Worm (Caenorhabditis elegans) whole organism, L2 larva: ENCODE results near the gene srbc-14.

Experiments used
- egl-27 ChIP-seq: sonication (generic microtip); optimal IDR thresholded peaks from 3 replicates; lab custom pipeline; 2017; ENCODE audit warnings: missing biosample characterization, missing genetic modification reagents, missing genetic modification characterization
- lsy-2 ChIP-seq, 2 experiments: fragments of 150-350 bp in 1 of 2; sonication (generic microtip) in 1 of 2; optimal IDR thresholded peaks; 2 replicates each; lab custom pipeline; 2014 to 2017; ENCODE audit warnings: missing biosample characterization in 2 of 2, missing genetic modification characterization in 2 of 2
- mbf-1 ChIP-seq: sonication (generic microtip); optimal IDR thresholded peaks from 2 replicates; lab custom pipeline; 2017; ENCODE audit warnings: missing biosample characterization, missing genetic modification characterization
- mdl-1 ChIP-seq, 2 experiments: fragments of 150-350 bp in 1 of 2; sonication (generic microtip) in 1 of 2; optimal IDR thresholded peaks; 2 replicates each; lab custom pipeline; 2017; ENCODE audit warnings: missing biosample characterization in 2 of 2, missing genetic modification characterization in 2 of 2
- nhr-21 ChIP-seq: fragments of 150-350 bp; optimal IDR thresholded peaks from 2 replicates; lab custom pipeline; 2014; ENCODE audit warnings: missing biosample characterization, missing genetic modification characterization
- nhr-77 ChIP-seq: fragments of 150-350 bp; optimal IDR thresholded peaks from 2 replicates; lab custom pipeline; 2014; ENCODE audit warnings: missing biosample characterization, missing genetic modification characterization
- peb-1 ChIP-seq: fragments of 150-350 bp; optimal IDR thresholded peaks from 2 replicates; lab custom pipeline; 2014; ENCODE audit warnings: missing biosample characterization, missing genetic modification characterization
- snpc-4 ChIP-seq: fragments of 150-350 bp; optimal IDR thresholded peaks from 2 replicates; lab custom pipeline; 2014; ENCODE audit warnings: missing biosample characterization, missing genetic modification characterization
- unc-55 ChIP-seq: fragments of 150-350 bp; sonication (generic microtip); optimal IDR thresholded peaks from 3 replicates; lab custom pipeline; 2014; ENCODE audit warnings: missing biosample characterization, missing genetic modification reagents, missing genetic modification characterization

DNA sequence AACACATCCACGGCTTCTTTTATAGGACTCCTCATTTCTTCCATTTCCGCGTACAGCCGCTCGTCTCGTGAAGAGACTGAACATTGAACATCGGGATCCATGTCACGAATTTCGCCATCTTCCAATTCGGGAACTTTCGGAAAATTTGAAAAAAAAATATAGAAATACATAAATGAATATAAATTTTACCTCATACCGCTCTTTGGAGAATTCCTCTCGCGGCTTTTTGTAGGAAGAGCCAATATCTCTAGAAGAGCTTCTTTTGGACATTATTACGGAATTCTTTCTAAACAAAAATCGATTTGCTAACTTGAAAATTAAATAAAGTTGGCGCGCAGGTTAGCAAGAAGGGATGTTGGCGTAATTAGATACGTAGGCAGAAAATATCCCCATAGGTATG is 11.2 kb upstream of the srbc-14 start, which contains the start of gene T05E12.9:
- TF ChIP-seq mdl-1 (tag; optimal IDR thresholded peaks at IDR 0.05; lab: Kevin White, UChicago) (no peak), peb-1 (tag; lab: Kevin White, UChicago) (no peak), egl-27 (tag; lab: Kevin White, UChicago) (no peak), mbf-1 (no peak), snpc-4 (no peak), nhr-21 (tag; lab: Kevin White, UChicago) (no peak), nhr-77 (tag; lab: Kevin White, UChicago) (no peak), lsy-2 (tag; optimal IDR thresholded peaks at IDR 0.05; lab: Kevin White, UChicago) (no peak), unc-55 (no peak)
